Fruit fly (Drosophila melanogaster): Measurements from ENCODE around the gene Ubi-p63E.

DNA sequence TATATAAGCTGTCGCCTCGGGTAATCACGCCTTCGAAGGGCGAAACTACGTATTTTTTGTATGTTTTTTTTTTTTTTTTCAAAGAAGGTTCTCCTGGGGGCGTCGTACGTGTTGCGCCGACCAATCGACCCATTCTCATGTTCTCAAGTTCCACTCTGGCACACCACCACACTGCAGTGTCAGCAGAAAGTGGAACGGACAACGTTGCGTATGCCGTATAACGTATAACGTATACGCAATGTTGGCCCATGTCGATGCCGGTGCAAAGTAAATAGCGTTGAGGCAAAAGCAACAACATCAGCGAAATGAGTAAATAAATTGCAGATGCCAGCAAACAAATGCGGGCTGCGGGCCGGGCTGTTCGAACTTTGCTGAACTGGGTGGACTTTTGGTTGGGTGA is 9.2 kb upstream of the Ubi-p63E start:
- TF ChIP-seq CG8478 (optimal IDR thresholded peaks at IDR 0.05) (no peak), CTCF (optimal IDR thresholded peaks at IDR 0.05) (no peak)
